Fruit fly (Drosophila melanogaster): ENCODE measurements around the gene CG31659.

DNA sequence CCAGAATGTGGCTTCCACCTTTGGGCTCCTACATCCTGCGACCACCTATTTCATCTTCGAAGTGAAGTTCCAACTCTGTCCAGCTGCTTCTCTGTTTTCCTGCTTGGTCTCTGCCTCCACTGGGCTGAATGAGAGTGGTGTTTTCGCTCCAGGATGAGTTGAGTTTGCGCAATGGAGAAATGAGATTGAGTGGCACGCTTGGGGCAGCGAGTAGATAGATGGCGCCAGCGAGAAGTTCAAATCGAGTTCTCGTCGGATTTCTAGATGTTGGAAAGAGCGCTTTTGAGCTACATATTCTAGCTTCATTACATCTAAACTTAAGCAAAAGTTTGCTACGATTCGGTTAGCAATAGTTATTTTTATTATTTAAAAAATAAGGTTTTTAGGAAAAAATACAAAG, 13.6 kb downstream of the CG31659 start:
- no peak for TF ChIP-seq EcR (GFP tag; optimal IDR thresholded peaks at IDR 0.05)
- no peak for TF ChIP-seq psq (optimal IDR thresholded peaks at IDR 0.05)
- no peak for TF ChIP-seq CG8478 (optimal IDR thresholded peaks at IDR 0.05)

Measured in whole organism.